Worm (Caenorhabditis elegans): ENCODE results near the gene srw-24.
"Not testable (repeated sequence)": the region's sequence is repeated elsewhere in the genome, so short reads cannot be mapped to it uniquely, and the experiment has no call there.

The srw-24 gene

ce11 chrV:15256669-15257068 is 32.9 kb downstream of the srw-24 start, which contains the start of gene srsx-39:
TSS of gene srsx-39 (minus strand) at chrV:15256769.
- not testable (repeated sequence) for TF ChIP-seq mdl-1 (tag; optimal IDR thresholded peaks at IDR 0.05); ceh-63 (GFP tag; optimal IDR thresholded peaks at IDR 0.05); skn-1 (tag; optimal IDR thresholded peaks at IDR 0.05)

- no peak for TF ChIP-seq Y116A8C.19 (tag; optimal IDR thresholded peaks at IDR 0.05; ENCODE audit: borderline replicate concordance)
- no peak for TF ChIP-seq skn-1 (tag; optimal IDR thresholded peaks at IDR 0.05)
- no peak for TF ChIP-seq lin-35 (GFP tag; optimal IDR thresholded peaks at IDR 0.05)
- no peak for TF ChIP-seq unc-30 (tag; optimal IDR thresholded peaks at IDR 0.05)
- TF ChIP-seq elt-2 (tag; optimal IDR thresholded peaks at IDR 0.05) = no peak
- no peak for TF ChIP-seq C04F5.9 (tag; optimal IDR thresholded peaks at IDR 0.05)
- TF ChIP-seq pag-3 (tag; optimal IDR thresholded peaks at IDR 0.05; ENCODE audit: borderline replicate concordance, insufficient read depth) = no peak
- TF ChIP-seq C34B4.2 (tag; optimal IDR thresholded peaks at IDR 0.05) = no peak
- TF ChIP-seq nhr-20 (tag; optimal IDR thresholded peaks at IDR 0.05) = no peak
- TF ChIP-seq nhr-237 (tag; optimal IDR thresholded peaks at IDR 0.05) = no peak
- no peak for TF ChIP-seq fkh-10 (GFP tag; optimal IDR thresholded peaks at IDR 0.05)
- no peak for TF ChIP-seq xbp-1 (tag; optimal IDR thresholded peaks at IDR 0.05)
- no peak for TF ChIP-seq egl-27 (tag; optimal IDR thresholded peaks at IDR 0.05)
- no peak for TF ChIP-seq alr-1 (tag; optimal IDR thresholded peaks at IDR 0.05; ENCODE audit: borderline replicate concordance)
- no peak for TF ChIP-seq lin-39 (tag; optimal IDR thresholded peaks at IDR 0.05)
- TF ChIP-seq rnt-1 (tag; optimal IDR thresholded peaks at IDR 0.05) = no peak
These were observed 35.3 kb downstream of the srw-24 start, which contains the start of gene srsx-37 for ce11 chrV:15259049-15259448. TSS of gene srsx-37 (minus strand) at chrV:15259149.

- TF ChIP-seq nhr-47 (tag; optimal IDR thresholded peaks at IDR 0.05) (no peak), unc-130 (tag; optimal IDR thresholded peaks at IDR 0.05) (no peak), hlh-4 (tag; optimal IDR thresholded peaks at IDR 0.05) (no peak), dsc-1 (tag; optimal IDR thresholded peaks at IDR 0.05) (peak; percentile 0), lsy-2 (tag; optimal IDR thresholded peaks at IDR 0.05) (no peak)
These were observed 36.1 kb downstream of the srw-24 start, which contains the start of gene M01B2.8 for ce11 chrV:15259904-15260303. TSS of gene M01B2.8 (plus strand) at chrV:15260204.

ce11 chrV:15262336-15262735 is 38.6 kb downstream of the srw-24 start, which contains the start of gene M01B2.10:
TSS of gene M01B2.10 (minus strand) at chrV:15262436.
- TF ChIP-seq Y116A8C.19 (tag; optimal IDR thresholded peaks at IDR 0.05; ENCODE audit: borderline replicate concordance); dpl-1 (GFP tag; optimal IDR thresholded peaks at IDR 0.05); ceh-8 (GFP tag; optimal IDR thresholded peaks at IDR 0.05): not testable (repeated sequence)

- TF ChIP-seq ceh-82 (tag; optimal IDR thresholded peaks at IDR 0.05) (no peak), C16A3.4 (tag; optimal IDR thresholded peaks at IDR 0.05) (no peak), irx-1 (tag; optimal IDR thresholded peaks at IDR 0.05) (no peak), nhr-12 (tag; optimal IDR thresholded peaks at IDR 0.05) (no peak), mdl-1 (tag; optimal IDR thresholded peaks at IDR 0.05) (no peak), zag-1 (tag; optimal IDR thresholded peaks at IDR 0.05) (no peak), elt-2 (tag; optimal IDR thresholded peaks at IDR 0.05) (no peak)
These were observed 40.4 kb downstream of the srw-24 start, which contains the start of gene M01B2.12 for ce11 chrV:15264131-15264530. TSS of gene M01B2.12 (minus strand) at chrV:15264231.

ce11 chrV:15265814-15266213 is 42.0 kb downstream of the srw-24 start, which contains the start of gene M01B2.13:
TSS of gene M01B2.13 (minus strand) at chrV:15265914.
- TF ChIP-seq snu-23 (GFP tag; optimal IDR thresholded peaks at IDR 0.05) = no peak
- TF ChIP-seq nhr-84 (tag; optimal IDR thresholded peaks at IDR 0.05) = no peak
- no peak for TF ChIP-seq fos-1 (tag; optimal IDR thresholded peaks at IDR 0.05)
